Worm (Caenorhabditis elegans): ENCODE data around the gene ZK546.5.
"Not testable (repeated sequence)": the region's sequence is repeated elsewhere in the genome, so short reads cannot be mapped to it uniquely, and the experiment has no call there.

Gene ZK546.5

ce11 chrII:4905331-4905730 lies 30.3 kb upstream of the ZK546.5 start:
- TF ChIP-seq ztf-29 (GFP tag; IDR thresholded peaks at IDR 0.05) = no peak
- no peak for TF ChIP-seq cog-1 (tag; optimal IDR thresholded peaks at IDR 0.05)
- no peak for TF ChIP-seq ref-1 (GFP tag; conservative IDR thresholded peaks at IDR 0.05)
- TF ChIP-seq med-1 (GFP tag; optimal IDR thresholded peaks at IDR 0.05; ENCODE audit: insufficient read depth) = no peak
- TF ChIP-seq klf-2 (GFP tag; conservative IDR thresholded peaks at IDR 0.05) = no peak
- TF ChIP-seq ztf-23 (GFP tag; IDR thresholded peaks at IDR 0.05) = no peak
- TF ChIP-seq tab-1 (GFP tag; IDR thresholded peaks at IDR 0.05) = no peak
- TF ChIP-seq T22C8.4 (GFP tag; IDR thresholded peaks at IDR 0.05) = no peak
- TF ChIP-seq flt-1 (GFP tag; IDR thresholded peaks at IDR 0.05) = no peak

- no peak for TF ChIP-seq ztf-29 (GFP tag; IDR thresholded peaks at IDR 0.05)
- TF ChIP-seq cog-1 (tag; optimal IDR thresholded peaks at IDR 0.05) = no peak
- TF ChIP-seq T22C8.4 (GFP tag; IDR thresholded peaks at IDR 0.05) = no peak
- no peak for TF ChIP-seq klf-2 (GFP tag; conservative IDR thresholded peaks at IDR 0.05)
- TF ChIP-seq med-1 (GFP tag; optimal IDR thresholded peaks at IDR 0.05; ENCODE audit: insufficient read depth) = no peak
- TF ChIP-seq ref-1 (GFP tag; conservative IDR thresholded peaks at IDR 0.05) = no peak
- no peak for TF ChIP-seq flt-1 (GFP tag; IDR thresholded peaks at IDR 0.05)
Measured at ce11 chrII:4905883-4906282, 29.7 kb upstream of the ZK546.5 start.

ce11 chrII:4908160-4908559 lies 27.5 kb upstream of the ZK546.5 start:
- TF ChIP-seq ref-1 (GFP tag; conservative IDR thresholded peaks at IDR 0.05) = no peak
- TF ChIP-seq klf-2 (GFP tag; conservative IDR thresholded peaks at IDR 0.05) = no peak
- TF ChIP-seq ztf-29 (GFP tag; IDR thresholded peaks at IDR 0.05) = no peak
- TF ChIP-seq T22C8.4 (GFP tag; IDR thresholded peaks at IDR 0.05) = no peak
- TF ChIP-seq med-1 (GFP tag; optimal IDR thresholded peaks at IDR 0.05; ENCODE audit: insufficient read depth) = no peak
- TF ChIP-seq tab-1 (GFP tag; IDR thresholded peaks at IDR 0.05) = no peak
- no peak for TF ChIP-seq cog-1 (tag; optimal IDR thresholded peaks at IDR 0.05)
- TF ChIP-seq flt-1 (GFP tag; IDR thresholded peaks at IDR 0.05) = no peak
- no peak for TF ChIP-seq ztf-23 (GFP tag; IDR thresholded peaks at IDR 0.05)

- TF ChIP-seq med-1 (GFP tag; optimal IDR thresholded peaks at IDR 0.05; ENCODE audit: insufficient read depth) (no peak), flt-1 (GFP tag; IDR thresholded peaks at IDR 0.05) (no peak), ztf-23 (GFP tag; IDR thresholded peaks at IDR 0.05) (no peak), cog-1 (tag; optimal IDR thresholded peaks at IDR 0.05) (no peak), klf-2 (GFP tag; conservative IDR thresholded peaks at IDR 0.05) (no peak), T22C8.4 (GFP tag; IDR thresholded peaks at IDR 0.05) (no peak), tab-1 (GFP tag; IDR thresholded peaks at IDR 0.05) (no peak)
Measured at ce11 chrII:4914214-4914613, 21.4 kb upstream of the ZK546.5 start, which contains the start of gene R05F9.11. R05F9.11 (minus strand) TSS chrII:4914218.

- TF ChIP-seq tab-1 (GFP tag; IDR thresholded peaks at IDR 0.05) (no peak), T22C8.4 (GFP tag; IDR thresholded peaks at IDR 0.05) (no peak), ztf-23 (GFP tag; IDR thresholded peaks at IDR 0.05) (no peak), ztf-29 (GFP tag; IDR thresholded peaks at IDR 0.05) (no peak), cog-1 (tag; optimal IDR thresholded peaks at IDR 0.05) (no peak), med-1 (GFP tag; optimal IDR thresholded peaks at IDR 0.05; ENCODE audit: insufficient read depth) (no peak), ref-1 (GFP tag; conservative IDR thresholded peaks at IDR 0.05) (no peak), flt-1 (GFP tag; IDR thresholded peaks at IDR 0.05) (no peak), klf-2 (GFP tag; conservative IDR thresholded peaks at IDR 0.05) (no peak)
Measured at ce11 chrII:4915572-4915971, 20.0 kb upstream of the ZK546.5 start.

ce11 chrII:4916462-4916861 lies 19.2 kb upstream of the ZK546.5 start, which contains the start of gene msp-31:
msp-31 (minus strand) TSS chrII:4916562.
- not testable (repeated sequence) for TF ChIP-seq med-1 (GFP tag; optimal IDR thresholded peaks at IDR 0.05; ENCODE audit: insufficient read depth); ref-1 (GFP tag; conservative IDR thresholded peaks at IDR 0.05); klf-2 (GFP tag; conservative IDR thresholded peaks at IDR 0.05)

ce11 chrII:4918501-4919021 lies 17.1 kb upstream of the ZK546.5 start:
- no peak for TF ChIP-seq tab-1 (GFP tag; IDR thresholded peaks at IDR 0.05)
- no peak for TF ChIP-seq med-1 (GFP tag; optimal IDR thresholded peaks at IDR 0.05; ENCODE audit: insufficient read depth)

- no peak for TF ChIP-seq ztf-29 (GFP tag; IDR thresholded peaks at IDR 0.05)
- no peak for TF ChIP-seq T22C8.4 (GFP tag; IDR thresholded peaks at IDR 0.05)
- no peak for TF ChIP-seq klf-2 (GFP tag; conservative IDR thresholded peaks at IDR 0.05)
- TF ChIP-seq tab-1 (GFP tag; IDR thresholded peaks at IDR 0.05) = no peak
- no peak for TF ChIP-seq flt-1 (GFP tag; IDR thresholded peaks at IDR 0.05)
- no peak for TF ChIP-seq ref-1 (GFP tag; conservative IDR thresholded peaks at IDR 0.05)
- no peak for TF ChIP-seq cog-1 (tag; optimal IDR thresholded peaks at IDR 0.05)
- TF ChIP-seq ztf-23 (GFP tag; IDR thresholded peaks at IDR 0.05) = no peak
- TF ChIP-seq med-1 (GFP tag; optimal IDR thresholded peaks at IDR 0.05; ENCODE audit: insufficient read depth) = no peak
Measured at ce11 chrII:4920608-4921007, 15.0 kb upstream of the ZK546.5 start.

- TF ChIP-seq ref-1 (GFP tag; conservative IDR thresholded peaks at IDR 0.05) (no peak), ztf-29 (GFP tag; IDR thresholded peaks at IDR 0.05) (no peak), ztf-23 (GFP tag; IDR thresholded peaks at IDR 0.05) (no peak), flt-1 (GFP tag; IDR thresholded peaks at IDR 0.05) (no peak), klf-2 (GFP tag; conservative IDR thresholded peaks at IDR 0.05) (no peak), cog-1 (tag; optimal IDR thresholded peaks at IDR 0.05) (no peak), tab-1 (GFP tag; IDR thresholded peaks at IDR 0.05) (no peak), T22C8.4 (GFP tag; IDR thresholded peaks at IDR 0.05) (no peak), med-1 (GFP tag; optimal IDR thresholded peaks at IDR 0.05; ENCODE audit: insufficient read depth) (no peak)
Measured at ce11 chrII:4924729-4925128, 10.9 kb upstream of the ZK546.5 start.

ce11 chrII:4925198-4925764 lies 10.3 kb upstream of the ZK546.5 start, which contains the start of gene aagr-2:
aagr-2 (minus strand) TSS chrII:4925248.
- no peak for TF ChIP-seq ztf-29 (GFP tag; IDR thresholded peaks at IDR 0.05)
- TF ChIP-seq ref-1 (GFP tag; conservative IDR thresholded peaks at IDR 0.05) = no peak
- TF ChIP-seq klf-2 (GFP tag; conservative IDR thresholded peaks at IDR 0.05) = no peak
- TF ChIP-seq cog-1 (tag; optimal IDR thresholded peaks at IDR 0.05) = no peak
- no peak for TF ChIP-seq med-1 (GFP tag; optimal IDR thresholded peaks at IDR 0.05; ENCODE audit: insufficient read depth)
